Worm (Caenorhabditis elegans) whole organism, L2 larva: ENCODE data around the gene D2096.12.

ENCODE experiments used
- F13H6.1 ChIP-seq: sonication (generic microtip); optimal IDR thresholded peaks from 2 replicates; lab custom pipeline; 2016; ENCODE audit warnings: missing genetic modification characterization, missing compliant biosample characterization
- alr-1 ChIP-seq: fragments of 150-350 bp; optimal IDR thresholded peaks from 2 replicates; lab custom pipeline; 2014; ENCODE audit warnings: missing biosample characterization, missing genetic modification characterization
- ama-1 ChIP-seq: fragments of 150-350 bp; optimal IDR thresholded peaks from 2 replicates; lab custom pipeline; 2018; ENCODE audit warnings: inconsistent platforms
- gmeb-1 ChIP-seq: fragments of 150-350 bp; optimal IDR thresholded peaks from 2 replicates; lab custom pipeline; 2014; ENCODE audit warnings: missing biosample characterization, missing genetic modification characterization
- lin-39 ChIP-seq: fragments of 150-350 bp; optimal IDR thresholded peaks from 2 replicates; lab custom pipeline; 2014; ENCODE audit warnings: missing biosample characterization, missing genetic modification reagents, missing genetic modification characterization
- lsy-2 ChIP-seq, 2 experiments: fragments of 150-350 bp in 1 of 2; sonication (generic microtip) in 1 of 2; optimal IDR thresholded peaks; 2 replicates each; lab custom pipeline; 2014 to 2017; ENCODE audit warnings: missing biosample characterization in 2 of 2, missing genetic modification characterization in 2 of 2
- nhr-237 ChIP-seq: fragments of 150-350 bp; optimal IDR thresholded peaks from 2 replicates; lab custom pipeline; 2014; ENCODE audit warnings: missing biosample characterization, missing genetic modification characterization
- unc-62 ChIP-seq: fragments of 150-350 bp; optimal IDR thresholded peaks from 2 replicates; lab custom pipeline; 2014; ENCODE audit warnings: missing biosample characterization, missing genetic modification reagents, missing genetic modification characterization
- ztf-4 ChIP-seq: fragments of 150-350 bp; optimal IDR thresholded peaks from 2 replicates; lab custom pipeline; 2014; ENCODE audit warnings: missing biosample characterization, missing genetic modification characterization

DNA sequence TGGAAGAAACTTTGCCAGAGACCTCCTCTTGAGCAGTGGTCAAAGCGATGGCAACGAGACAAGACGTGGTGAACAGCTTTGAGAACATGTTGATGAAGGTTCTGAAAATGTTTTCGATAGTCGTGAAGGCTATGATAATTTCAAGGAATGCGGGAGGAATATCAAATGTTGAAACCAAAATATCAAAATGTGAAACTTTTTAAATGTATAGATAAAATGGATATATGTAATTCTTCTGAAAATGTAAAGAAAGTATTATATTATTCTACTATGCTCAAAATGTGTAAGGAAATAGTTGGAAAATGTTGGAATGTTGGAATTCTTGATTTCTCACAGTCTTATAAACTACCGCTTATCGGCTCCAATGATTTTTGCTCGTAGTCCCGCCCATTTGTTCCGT is 5.9 kb downstream of the D2096.12 start, which contains the start of gene D2096.6:
- TF ChIP-seq gmeb-1 (tag; lab: Kevin White, UChicago) (no peak), ztf-4 (tag; lab: Kevin White, UChicago) (no peak), alr-1 (tag; lab: Kevin White, UChicago) (no peak), unc-62 (GFP tag; lab: Kevin White, UChicago) (no peak), lin-39 (tag; lab: Kevin White, UChicago) (no peak), ama-1 (lab: Kevin White, UChicago) (no peak), F13H6.1 (no peak), nhr-237 (no peak), lsy-2 (tag; optimal IDR thresholded peaks at IDR 0.05; lab: Kevin White, UChicago) (no peak)
